Worm (Caenorhabditis elegans): ENCODE data around the gene T20F7.1.
"Not testable (repeated sequence)": the region's sequence is repeated elsewhere in the genome, so short reads cannot be mapped to it uniquely, and the experiment has no call there.

ce11 chrX:16883426-16883825, 10.7 kb downstream of the T20F7.1 start, which contains the start of gene Y13C8A.1:
- TF ChIP-seq lir-3 (tag; optimal IDR thresholded peaks at IDR 0.05; ENCODE audit: poor library complexity); alr-1 (tag; optimal IDR thresholded peaks at IDR 0.05; ENCODE audit: borderline replicate concordance); nhr-28 (tag; optimal IDR thresholded peaks at IDR 0.05); nhr-237 (tag; optimal IDR thresholded peaks at IDR 0.05); lsy-2 (tag; optimal IDR thresholded peaks at IDR 0.05); pqm-1 (tag; optimal IDR thresholded peaks at IDR 0.05); dpl-1 (GFP tag; optimal IDR thresholded peaks at IDR 0.05); snpc-4 (tag; optimal IDR thresholded peaks at IDR 0.05); unc-98 (GFP tag; IDR thresholded peaks at IDR 0.05): not testable (repeated sequence)
